Fruit fly (Drosophila melanogaster) whole organism, embryonic: ENCODE data around the gene CG43402.

Experiments used
- Antp ChIP-seq: fragments of 200-800 bp; sonication (Bioruptor generic); optimal IDR thresholded peaks from 3 replicates; lab custom pipeline; 2016; ENCODE audit warnings: missing biosample characterization, missing genetic modification characterization
- BtbVII ChIP-seq: fragments of 200-800 bp; sonication (Bioruptor generic); optimal IDR thresholded peaks from 3 replicates; lab custom pipeline; 2017; ENCODE audit warnings: missing biosample characterization, mild to moderate bottlenecking, missing genetic modification characterization
- CG10274 ChIP-seq: fragments of 200-800 bp; sonication (Bioruptor generic); optimal IDR thresholded peaks from 3 replicates; lab custom pipeline; 2017; ENCODE audit warnings: missing biosample characterization, mild to moderate bottlenecking, missing genetic modification characterization
- CG11093 ChIP-seq: fragments of 200-800 bp; sonication (Bioruptor generic); IDR thresholded peaks from 3 replicates; pipeline ENCODE4 v1.3.6; 2022; ENCODE audit warnings: missing biosample characterization, missing genetic modification characterization
- CG13624 ChIP-seq: fragments of 200-800 bp; sonication (Bioruptor generic); optimal IDR thresholded peaks from 2 replicates; lab custom pipeline; 2016; ENCODE audit warnings: missing biosample characterization, missing genetic modification characterization
- CG14441 ChIP-seq: fragments of 200-800 bp; sonication (Bioruptor generic); IDR thresholded peaks from 2 replicates; pipeline ENCODE4 v1.3.6; 2022; ENCODE audit warnings: missing biosample characterization, missing genetic modification characterization
- CG15479 ChIP-seq: fragments of 200-800 bp; sonication (Bioruptor generic); optimal IDR thresholded peaks from 3 replicates; lab custom pipeline; 2019; ENCODE audit warnings: missing biosample characterization, mild to moderate bottlenecking, missing genetic modification characterization, moderate library complexity
- CG1603 ChIP-seq: fragments of 200-800 bp; sonication (Bioruptor generic); optimal IDR thresholded peaks from 2 replicates; lab custom pipeline; 2019; ENCODE audit warnings: missing biosample characterization, mild to moderate bottlenecking, missing genetic modification characterization, moderate library complexity
- CG16863 ChIP-seq: fragments of 200-800 bp; sonication (Bioruptor generic); optimal IDR thresholded peaks from 3 replicates; lab custom pipeline; 2016; ENCODE audit warnings: missing biosample characterization, missing genetic modification characterization
- CG17186 ChIP-seq: fragments of 200-800 bp; sonication (Bioruptor generic); optimal IDR thresholded peaks from 3 replicates; lab custom pipeline; 2017; ENCODE audit warnings: missing biosample characterization, missing genetic modification reagents, missing genetic modification characterization
- CG17361 ChIP-seq: fragments of 200-800 bp; sonication (Bioruptor generic); IDR thresholded peaks from 3 replicates; pipeline ENCODE4 v1.3.6; 2022; ENCODE audit warnings: missing biosample characterization, missing genetic modification characterization
- CG17612 ChIP-seq: fragments of 200-800 bp; sonication (Bioruptor generic); IDR thresholded peaks from 2 replicates; pipeline ENCODE4 v1.3.6; 2022; ENCODE audit warnings: missing biosample characterization, missing genetic modification characterization
- CG18599 ChIP-seq: fragments of 200-800 bp; sonication (Bioruptor generic); optimal IDR thresholded peaks from 3 replicates; lab custom pipeline; 2017; ENCODE audit warnings: missing biosample characterization, missing genetic modification characterization, mild to moderate bottlenecking, moderate library complexity, missing genetic modification reagents
- CG31224 ChIP-seq: fragments of 200-800 bp; sonication (Bioruptor generic); IDR thresholded peaks from 2 replicates; pipeline ENCODE4 v1.3.6; 2022; ENCODE audit warnings: missing biosample characterization, missing genetic modification characterization
- CG32532 ChIP-seq: fragments of 200-800 bp; sonication (Bioruptor generic); IDR thresholded peaks from 2 replicates; pipeline ENCODE4 v1.3.6; 2022; ENCODE audit warnings: missing biosample characterization, missing genetic modification characterization
- CG34224 ChIP-seq: fragments of 200-800 bp; sonication (Bioruptor generic); IDR thresholded peaks from 3 replicates; pipeline ENCODE4 v1.3.6; 2022; ENCODE audit warnings: missing biosample characterization, missing genetic modification characterization; ENCODE audit not compliant: partially characterized antibody
- CG34376 ChIP-seq: fragments of 200-800 bp; sonication (Bioruptor generic); optimal IDR thresholded peaks from 2 replicates; lab custom pipeline; 2018; ENCODE audit warnings: missing biosample characterization, mild to moderate bottlenecking, missing genetic modification characterization
- CG34422 ChIP-seq: fragments of 200-800 bp; sonication (Bioruptor generic); IDR thresholded peaks from 3 replicates; pipeline ENCODE4 v1.3.6; 2022; ENCODE audit warnings: missing biosample characterization, missing genetic modification characterization
- CG3995 ChIP-seq: fragments of 200-800 bp; sonication (Bioruptor generic); optimal IDR thresholded peaks from 3 replicates; lab custom pipeline; 2016; ENCODE audit warnings: missing biosample characterization, missing genetic modification characterization
- CG4404 ChIP-seq: fragments of 200-800 bp; sonication (Bioruptor generic); IDR thresholded peaks from 2 replicates; pipeline ENCODE4 v1.3.6; 2022; ENCODE audit warnings: missing biosample characterization, missing genetic modification characterization
- CG6254 ChIP-seq: fragments of 200-800 bp; sonication (Bioruptor generic); optimal IDR thresholded peaks from 3 replicates; lab custom pipeline; 2017; ENCODE audit warnings: mild to moderate bottlenecking, missing biosample characterization, missing genetic modification reagents, missing genetic modification characterization
- CG7786 ChIP-seq: fragments of 200-800 bp; sonication (Bioruptor generic); optimal IDR thresholded peaks from 2 replicates; lab custom pipeline; 2016; ENCODE audit warnings: missing biosample characterization, missing genetic modification characterization
- CTCF ChIP-seq: fragments of 200-800 bp; sonication (Bioruptor generic); optimal IDR thresholded peaks from 2 replicates; lab custom pipeline; 2017; ENCODE audit warnings: missing biosample characterization, mild to moderate bottlenecking, missing genetic modification characterization, moderate library complexity
- CoRest ChIP-seq: fragments of 200-800 bp; sonication (Bioruptor generic); optimal IDR thresholded peaks from 3 replicates; lab custom pipeline; 2018; ENCODE audit warnings: missing biosample characterization, mild to moderate bottlenecking, missing genetic modification characterization, moderate library complexity
- Dad ChIP-seq: fragments of 200-800 bp; sonication (Bioruptor generic); optimal IDR thresholded peaks from 3 replicates; lab custom pipeline; 2016; ENCODE audit warnings: missing biosample characterization, missing genetic modification characterization
- Gug ChIP-seq: fragments of 200-800 bp; sonication (Bioruptor generic); IDR thresholded peaks from 4 replicates; pipeline ENCODE4 v1.3.6; 2022; ENCODE audit warnings: missing biosample characterization, missing genetic modification characterization
- Hand ChIP-seq: fragments of 200-800 bp; sonication (Bioruptor generic); optimal IDR thresholded peaks from 2 replicates; lab custom pipeline; 2017; ENCODE audit warnings: mild to moderate bottlenecking, missing biosample characterization, missing genetic modification reagents, missing genetic modification characterization
- Meics ChIP-seq: fragments of 200-800 bp; sonication (Bioruptor generic); optimal IDR thresholded peaks from 2 replicates; lab custom pipeline; 2017; ENCODE audit warnings: missing biosample characterization, mild to moderate bottlenecking, missing genetic modification characterization
- NC2β ChIP-seq: fragments of 200-800 bp; sonication (Bioruptor generic); optimal IDR thresholded peaks from 2 replicates; lab custom pipeline; 2016; ENCODE audit warnings: missing biosample characterization, missing genetic modification characterization
- Opbp ChIP-seq: fragments of 200-800 bp; sonication (Bioruptor generic); IDR thresholded peaks from 3 replicates; pipeline ENCODE4 v1.3.6; 2022; ENCODE audit warnings: missing biosample characterization, missing genetic modification characterization; ENCODE audit not compliant: partially characterized antibody
- Six4 ChIP-seq: fragments of 200-800 bp; sonication (Bioruptor generic); optimal IDR thresholded peaks from 2 replicates; lab custom pipeline; 2016; ENCODE audit warnings: missing biosample characterization, missing genetic modification characterization
- bsh ChIP-seq, 2 experiments: fragments of 200-800 bp; sonication (Bioruptor generic); optimal IDR thresholded peaks; 2 replicates each; lab custom pipeline; 2017 to 2018; ENCODE audit warnings: mild to moderate bottlenecking in 2 of 2, missing biosample characterization in 2 of 2, missing genetic modification characterization in 2 of 2, moderate library complexity in 1 of 2
- chm ChIP-seq: fragments of 200-800 bp; sonication (Bioruptor generic); IDR thresholded peaks from 2 replicates; pipeline ENCODE4 v1.3.6; 2022; ENCODE audit warnings: missing biosample characterization, missing genetic modification characterization
- dimm ChIP-seq: fragments of 200-800 bp; sonication (Bioruptor generic); IDR thresholded peaks from 2 replicates; pipeline ENCODE4 v1.3.6; 2022; ENCODE audit warnings: missing biosample characterization, missing genetic modification characterization
- eve ChIP-seq, 2 experiments: fragments of >200 bp; optimal IDR thresholded peaks; 2 replicates each; lab custom pipeline; 2017; ENCODE audit warnings: missing biosample characterization in 2 of 2, missing genetic modification characterization in 2 of 2
- ewg ChIP-seq: fragments of 200-800 bp; sonication (Bioruptor generic); optimal IDR thresholded peaks from 3 replicates; lab custom pipeline; 2017; ENCODE audit warnings: mild to moderate bottlenecking, missing biosample characterization, missing genetic modification reagents, missing genetic modification characterization
- gcm ChIP-seq: fragments of 200-800 bp; sonication (Bioruptor generic); optimal IDR thresholded peaks from 2 replicates; lab custom pipeline; 2019; ENCODE audit warnings: missing biosample characterization, mild to moderate bottlenecking, missing genetic modification characterization, moderate library complexity
- h ChIP-seq: fragments of >200 bp; optimal IDR thresholded peaks from 2 replicates; lab custom pipeline; 2017
- ind ChIP-seq: fragments of 200-800 bp; sonication (Bioruptor generic); optimal IDR thresholded peaks from 3 replicates; lab custom pipeline; 2016; ENCODE audit warnings: missing biosample characterization, missing genetic modification characterization
- lab ChIP-seq: fragments of 200-800 bp; sonication (Bioruptor generic); optimal IDR thresholded peaks from 3 replicates; lab custom pipeline; 2017; ENCODE audit warnings: missing biosample characterization, missing genetic modification characterization, mild to moderate bottlenecking, moderate library complexity, missing genetic modification reagents
- onecut ChIP-seq: fragments of 200-800 bp; sonication (Bioruptor generic); IDR thresholded peaks from 2 replicates; pipeline ENCODE4 v1.3.6; 2022; ENCODE audit warnings: missing biosample characterization, missing genetic modification characterization
- pnt ChIP-seq: fragments of 200-800 bp; sonication (Bioruptor generic); optimal IDR thresholded peaks from 3 replicates; lab custom pipeline; 2016; ENCODE audit warnings: missing biosample characterization, missing genetic modification characterization
- pros ChIP-seq: fragments of 200-800 bp; sonication (Bioruptor generic); optimal IDR thresholded peaks from 3 replicates; lab custom pipeline; 2019; ENCODE audit warnings: missing biosample characterization, mild to moderate bottlenecking, missing genetic modification characterization, moderate library complexity
- tio ChIP-seq: fragments of 200-800 bp; sonication (Bioruptor generic); optimal IDR thresholded peaks from 2 replicates; lab custom pipeline; 2017; ENCODE audit warnings: missing biosample characterization, missing genetic modification characterization, inconsistent platforms
- trem ChIP-seq: fragments of 200-800 bp; optimal IDR thresholded peaks from 3 replicates; lab custom pipeline; 2019; ENCODE audit warnings: missing biosample characterization, mild to moderate bottlenecking, missing genetic modification characterization, moderate library complexity
- ttk ChIP-seq: fragments of 200-800 bp; sonication (Bioruptor generic); IDR thresholded peaks from 2 replicates; pipeline ENCODE4 v2.1.2; 2022; ENCODE audit warnings: missing biosample characterization, missing genetic modification characterization
- tup ChIP-seq: fragments of 200-800 bp; sonication (Bioruptor generic); optimal IDR thresholded peaks from 2 replicates; lab custom pipeline; 2016; ENCODE audit warnings: missing biosample characterization, mild to moderate bottlenecking, missing genetic modification characterization, moderate library complexity
- unc-4 ChIP-seq: fragments of 200-800 bp; sonication (Bioruptor generic); IDR thresholded peaks from 2 replicates; pipeline ENCODE4 v1.3.6; 2022; ENCODE audit warnings: missing biosample characterization, missing genetic modification characterization; ENCODE audit not compliant: partially characterized antibody
- vvl ChIP-seq: fragments of 200-800 bp; sonication (Bioruptor generic); IDR thresholded peaks from 2 replicates; pipeline ENCODE4 v1.3.6; 2022; ENCODE audit warnings: missing biosample characterization, missing genetic modification characterization
- zen2 ChIP-seq: fragments of 200-800 bp; sonication (Bioruptor generic); IDR thresholded peaks from 3 replicates; pipeline ENCODE4 v1.3.6; 2022; ENCODE audit warnings: missing biosample characterization, missing genetic modification characterization; ENCODE audit not compliant: partially characterized antibody

Gene CG43402

dm6 chr2L:1485975-1486665, 43.7 kb downstream of the CG43402 start (continued):
- no peak for TF ChIP-seq CG11093
- TF ChIP-seq ttk (GFP tag; lab: Robert Waterston, UW) = peak; percentile 28; the same call in 1 of the 2 replicates
- TF ChIP-seq tup = no peak
- 0 out of 3 replicates have a peak, but pooled peaks have one; percentile 26 for TF ChIP-seq CG17361
- no peak for TF ChIP-seq CG17612 (GFP tag; lab: Robert Waterston, UW)
- no peak for TF ChIP-seq CTCF (GFP tag; lab: Kevin White, UChicago)
- 0 out of 2 replicates have a peak, but pooled peaks have one; percentile 25 for TF ChIP-seq vvl
- peak; percentile 6 for TF ChIP-seq Antp (GFP tag; lab: Kevin White, UChicago)
- peak; percentile 26 for TF ChIP-seq lab
- no peak for TF ChIP-seq CG6254 (GFP tag; lab: Kevin White, UChicago)
- TF ChIP-seq Hand (GFP tag; lab: Kevin White, UChicago) = no peak
- peak; percentile 70 for TF ChIP-seq CG14441 (GFP tag; lab: Robert Waterston, UW)
- no peak for TF ChIP-seq tio
- TF ChIP-seq CG31224 (GFP tag; lab: Robert Waterston, UW) = peak; percentile 43; the same call in 1 of the 2 replicates
- TF ChIP-seq CG34422 (GFP tag; lab: Robert Waterston, UW) = peak; percentile 36; the same call in 2 of the 3 replicates
- no peak for TF ChIP-seq BtbVII (GFP tag; lab: Kevin White, UChicago)
- TF ChIP-seq dimm (GFP tag; lab: Robert Waterston, UW) = 0 out of 2 replicates have a peak, but pooled peaks have one; percentile 19
- no peak for TF ChIP-seq CG34224
- TF ChIP-seq CG13624 (GFP tag; lab: Kevin White, UChicago) = no peak
- no peak for TF ChIP-seq CoRest (tag; lab: Kevin White, UChicago)
- TF ChIP-seq ewg (GFP tag; lab: Kevin White, UChicago) = no peak
- no peak for TF ChIP-seq unc-4
- peak; percentile 5 for TF ChIP-seq CG17186 (GFP tag; lab: Kevin White, UChicago)
- no peak for TF ChIP-seq trem (tag; lab: Kevin White, UChicago)
- TF ChIP-seq chm (GFP tag; lab: Robert Waterston, UW) = no peak
- TF ChIP-seq bsh (GFP tag; optimal IDR thresholded peaks at IDR 0.05; lab: Kevin White, UChicago) = peak in 1 of 2 experiments; percentile 29
- no peak for TF ChIP-seq CG16863
- no peak for TF ChIP-seq zen2 (GFP tag; lab: Robert Waterston, UW)
- peak; percentile 97 for TF ChIP-seq CG10274
- TF ChIP-seq pros (GFP tag; lab: Kevin White, UChicago) = no peak
- no peak for TF ChIP-seq onecut
- TF ChIP-seq CG18599 (GFP tag; lab: Kevin White, UChicago) = peak; percentile 23
- peak; percentile 29 for TF ChIP-seq CG1603
- peak in 1 of 2 experiments; percentile 37 for TF ChIP-seq eve (GFP tag; optimal IDR thresholded peaks at IDR 0.05; lab: Kevin White, UChicago)
- TF ChIP-seq h = no peak
- no peak for TF ChIP-seq CG34376 (GFP tag; lab: Kevin White, UChicago)
- no peak for TF ChIP-seq CG3995
- no peak for TF ChIP-seq CG7786 (GFP tag; lab: Kevin White, UChicago)
- peak; percentile 59; the same call in 3 of the 4 replicates for TF ChIP-seq Gug
- no peak for TF ChIP-seq Dad (GFP tag; lab: Kevin White, UChicago)
- peak; percentile 53 for TF ChIP-seq ind
- TF ChIP-seq Opbp (GFP tag; lab: Robert Waterston, UW) = no peak
- TF ChIP-seq Six4 (GFP tag; lab: Kevin White, UChicago) = no peak
- peak; percentile 40 for TF ChIP-seq CG15479 (GFP tag; lab: Kevin White, UChicago)
- TF ChIP-seq CG4404 (GFP tag; lab: Robert Waterston, UW) = peak; percentile 36
- TF ChIP-seq gcm (GFP tag; lab: Kevin White, UChicago) = no peak
- peak; percentile 34; the same call in 1 of the 2 replicates for TF ChIP-seq CG32532 (GFP tag; lab: Robert Waterston, UW)
- TF ChIP-seq NC2β (GFP tag; lab: Kevin White, UChicago) = no peak
- peak; percentile 6 for TF ChIP-seq pnt
- TF ChIP-seq Meics (GFP tag; lab: Kevin White, UChicago) = peak; percentile 22
